Worm (Caenorhabditis elegans) whole organism, midembryonic: ENCODE measurements around the gene pyt-1.

ENCODE experiments used
- T22C8.4 ChIP-seq: fragments of 200-800 bp; sonication (Bioruptor generic); IDR thresholded peaks from 2 replicates; pipeline ENCODE4 v1.3.6; 2022; ENCODE audit warnings: missing genetic modification characterization, missing compliant biosample characterization
- cog-1 ChIP-seq: sonication (generic microtip); optimal IDR thresholded peaks from 2 replicates; lab custom pipeline; 2016; ENCODE audit warnings: missing genetic modification characterization, missing compliant biosample characterization
- flt-1 ChIP-seq: fragments of 200-800 bp; sonication (Bioruptor generic); IDR thresholded peaks from 2 replicates; pipeline ENCODE4 v1.3.6; 2022; ENCODE audit warnings: missing genetic modification characterization, missing compliant biosample characterization
- klf-2 ChIP-seq: fragments of 200-800 bp; sonication (Bioruptor generic); conservative IDR thresholded peaks from 2 replicates; pipeline ENCODE4 v1.3.6; 2022; ENCODE audit warnings: missing genetic modification reagents, missing genetic modification characterization, missing compliant biosample characterization
- med-1 ChIP-seq: sonication (generic microtip); optimal IDR thresholded peaks from 2 replicates; lab custom pipeline; 2017; ENCODE audit warnings: missing genetic modification characterization, mild to moderate bottlenecking, missing compliant biosample characterization, antibody characterized with exemption, missing genetic modification reagents; ENCODE audit not compliant: insufficient read depth
- ref-1 ChIP-seq: fragments of 200-800 bp; sonication (Bioruptor generic); conservative IDR thresholded peaks from 2 replicates; pipeline ENCODE4 v1.3.6; 2022; ENCODE audit warnings: missing genetic modification reagents, missing genetic modification characterization, missing compliant biosample characterization
- tab-1 ChIP-seq: fragments of 200-800 bp; sonication (Bioruptor generic); IDR thresholded peaks from 2 replicates; pipeline ENCODE4 v1.3.6; 2022; ENCODE audit warnings: missing genetic modification characterization, missing compliant biosample characterization
- ztf-23 ChIP-seq: fragments of 200-800 bp; sonication (Bioruptor generic); IDR thresholded peaks from 2 replicates; pipeline ENCODE4 v1.3.6; 2022; ENCODE audit warnings: missing genetic modification reagents, missing genetic modification characterization, missing compliant biosample characterization
- ztf-29 ChIP-seq: fragments of 200-800 bp; sonication (Bioruptor generic); IDR thresholded peaks from 2 replicates; pipeline ENCODE4 v1.3.6; 2022; ENCODE audit warnings: missing genetic modification reagents, missing genetic modification characterization, missing compliant biosample characterization

The pyt-1 gene

ce11 chrV:10243105-10243504, 14.0 kb upstream of the pyt-1 start, which contains the start of gene C12D8.9:
Gene C12D8.9, minus strand, starts transcription at chrV:10243205.
- TF ChIP-seq med-1 (GFP tag; lab: Kevin White, UChicago) (no peak), cog-1 (tag; lab: Kevin White, UChicago) (no peak), klf-2 (GFP tag; lab: Robert Waterston, UW) (no peak), tab-1 (GFP tag; lab: Robert Waterston, UW) (no peak)

DNA sequence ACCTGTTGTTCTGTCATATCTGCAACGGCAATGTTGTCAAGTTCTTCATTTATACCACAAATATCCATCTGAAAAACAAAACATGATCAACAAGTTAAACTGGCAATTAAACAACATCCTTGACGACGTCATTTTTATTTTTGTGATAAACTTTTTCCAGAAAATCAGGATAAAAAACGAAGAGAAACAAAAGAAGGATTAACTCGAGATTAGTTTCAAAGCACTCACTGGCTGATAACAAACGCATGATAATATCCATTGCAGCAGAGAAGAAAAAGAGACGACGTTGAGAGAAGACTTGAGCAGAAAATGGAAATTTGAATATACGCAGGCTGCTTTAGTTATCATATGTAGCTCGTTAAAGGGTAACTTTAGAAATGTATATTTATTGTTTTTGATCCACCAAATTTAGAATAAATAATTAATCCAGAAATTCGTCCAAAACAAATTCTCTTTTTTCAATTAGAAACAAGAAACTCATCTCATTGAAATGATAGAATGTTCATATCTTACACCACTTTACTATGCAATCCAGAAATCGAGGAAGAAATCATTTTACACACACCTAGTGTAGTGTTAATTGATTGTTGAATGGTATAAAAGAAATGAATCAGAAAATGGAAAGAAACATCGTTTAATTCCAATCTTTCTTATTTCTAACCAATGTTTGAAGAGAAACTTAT, 12.1 kb upstream of the pyt-1 start, which contains the start of the genes C12D8.21 and col-148:
TSS of gene C12D8.21 (minus strand) at position 68 of the 683 bp plus-strand sequence.
TSS of gene col-148 (plus strand) at position 633 of the 683 bp plus-strand sequence.
- no peak for TF ChIP-seq med-1 (GFP tag; lab: Kevin White, UChicago)
- no peak for TF ChIP-seq flt-1
- TF ChIP-seq klf-2 (GFP tag; lab: Robert Waterston, UW), result no peak
- no peak for TF ChIP-seq cog-1 (tag; lab: Kevin White, UChicago)
- no peak for TF ChIP-seq T22C8.4 (GFP tag; lab: Robert Waterston, UW)
- no peak for TF ChIP-seq tab-1 (GFP tag; lab: Robert Waterston, UW)
- TF ChIP-seq ztf-29 (GFP tag; lab: Robert Waterston, UW), result no peak
- no peak for TF ChIP-seq ref-1 (GFP tag; lab: Robert Waterston, UW)
- TF ChIP-seq ztf-23 (GFP tag; lab: Robert Waterston, UW), result no peak

ce11 chrV:10239861-10240260, 10.7 kb upstream of the pyt-1 start, which contains the start of gene fipr-8:
Gene fipr-8, minus strand, starts transcription at chrV:10239961.
- TF ChIP-seq flt-1, result no peak
- no peak for TF ChIP-seq ztf-29 (GFP tag; lab: Robert Waterston, UW)
- TF ChIP-seq cog-1 (tag; lab: Kevin White, UChicago), result no peak
- TF ChIP-seq ztf-23 (GFP tag; lab: Robert Waterston, UW), result no peak
- TF ChIP-seq ref-1 (GFP tag; lab: Robert Waterston, UW), result no peak
- no peak for TF ChIP-seq tab-1 (GFP tag; lab: Robert Waterston, UW)
- no peak for TF ChIP-seq med-1 (GFP tag; lab: Kevin White, UChicago)
- no peak for TF ChIP-seq T22C8.4 (GFP tag; lab: Robert Waterston, UW)
- TF ChIP-seq klf-2 (GFP tag; lab: Robert Waterston, UW), result no peak

DNA sequence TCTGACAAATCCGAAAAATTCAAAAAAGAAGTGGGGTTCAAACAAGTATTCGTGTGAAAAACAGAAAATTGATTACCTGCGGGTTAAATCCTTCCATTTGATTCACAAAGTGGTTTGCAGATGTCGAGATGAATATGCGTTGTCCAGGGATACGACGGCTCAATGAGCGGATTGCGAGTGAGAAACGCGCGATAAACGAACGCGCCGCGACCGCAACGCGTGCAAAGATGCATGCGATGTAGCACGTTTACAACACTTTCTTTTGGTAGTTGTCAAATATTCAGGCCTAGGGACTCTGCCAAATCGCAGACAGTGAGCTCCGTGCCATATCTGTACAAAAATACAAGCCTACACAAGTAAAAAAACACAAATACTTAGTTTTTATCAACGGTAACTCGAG, 9.5 kb upstream of the pyt-1 start, which contains the start of gene fubl-1:
TSS of gene fubl-1 (minus strand) at position 202 of the 400 bp plus-strand sequence.
- TF ChIP-seq T22C8.4 (GFP tag; lab: Robert Waterston, UW), result no peak
- TF ChIP-seq flt-1, result no peak
- TF ChIP-seq ztf-23 (GFP tag; lab: Robert Waterston, UW), result no peak
- TF ChIP-seq tab-1 (GFP tag; lab: Robert Waterston, UW), result 0 out of 2 replicates have a peak, but pooled peaks have one; percentile 46
- no peak for TF ChIP-seq ztf-29 (GFP tag; lab: Robert Waterston, UW)
- no peak for TF ChIP-seq cog-1 (tag; lab: Kevin White, UChicago)

ce11 chrV:10237959-10238444, 8.9 kb upstream of the pyt-1 start:
- TF ChIP-seq T22C8.4 (GFP tag; lab: Robert Waterston, UW) (no peak), cog-1 (tag; lab: Kevin White, UChicago) (no peak), klf-2 (GFP tag; lab: Robert Waterston, UW) (no peak), ztf-29 (GFP tag; lab: Robert Waterston, UW) (no peak), med-1 (GFP tag; lab: Kevin White, UChicago) (no peak), flt-1 (no peak), ref-1 (GFP tag; lab: Robert Waterston, UW) (no peak), ztf-23 (GFP tag; lab: Robert Waterston, UW) (no peak), tab-1 (GFP tag; lab: Robert Waterston, UW) (no peak)

DNA sequence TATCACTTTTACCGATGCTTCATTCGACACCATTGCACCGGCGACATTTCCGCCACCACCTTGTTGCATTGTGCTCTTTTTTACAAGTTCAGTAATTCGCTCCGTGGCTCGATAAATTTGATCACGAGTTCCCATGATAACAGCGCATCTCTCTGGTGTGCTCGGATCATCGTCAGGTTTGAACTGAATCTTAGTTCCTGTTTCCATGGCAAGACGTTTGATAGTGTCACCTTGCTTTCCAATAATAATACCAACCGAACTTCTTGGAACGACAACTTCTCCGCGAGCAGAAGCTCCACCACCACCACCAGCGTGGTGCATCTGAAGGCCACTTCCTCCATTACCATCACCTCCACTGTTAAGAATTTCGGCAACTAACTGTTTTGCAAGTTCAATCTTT, 8.0 kb upstream of the pyt-1 start:
- TF ChIP-seq ref-1 (GFP tag; lab: Robert Waterston, UW) (no peak), tab-1 (GFP tag; lab: Robert Waterston, UW) (no peak), flt-1 (no peak), T22C8.4 (GFP tag; lab: Robert Waterston, UW) (no peak), ztf-29 (GFP tag; lab: Robert Waterston, UW) (no peak), cog-1 (tag; lab: Kevin White, UChicago) (no peak), ztf-23 (GFP tag; lab: Robert Waterston, UW) (no peak), klf-2 (GFP tag; lab: Robert Waterston, UW) (no peak), med-1 (GFP tag; lab: Kevin White, UChicago) (no peak)

- TF ChIP-seq cog-1 (tag; lab: Kevin White, UChicago) (no peak), ztf-29 (GFP tag; lab: Robert Waterston, UW) (no peak), ref-1 (GFP tag; lab: Robert Waterston, UW) (no peak), ztf-23 (GFP tag; lab: Robert Waterston, UW) (no peak), med-1 (GFP tag; lab: Kevin White, UChicago) (no peak), T22C8.4 (GFP tag; lab: Robert Waterston, UW) (no peak), klf-2 (GFP tag; lab: Robert Waterston, UW) (no peak), tab-1 (GFP tag; lab: Robert Waterston, UW) (no peak), flt-1 (no peak)
Measured at ce11 chrV:10233330-10233729, 4.2 kb upstream of the pyt-1 start, which contains the start of gene str-182. Gene str-182, minus strand, starts transcription at chrV:10233430.

DNA sequence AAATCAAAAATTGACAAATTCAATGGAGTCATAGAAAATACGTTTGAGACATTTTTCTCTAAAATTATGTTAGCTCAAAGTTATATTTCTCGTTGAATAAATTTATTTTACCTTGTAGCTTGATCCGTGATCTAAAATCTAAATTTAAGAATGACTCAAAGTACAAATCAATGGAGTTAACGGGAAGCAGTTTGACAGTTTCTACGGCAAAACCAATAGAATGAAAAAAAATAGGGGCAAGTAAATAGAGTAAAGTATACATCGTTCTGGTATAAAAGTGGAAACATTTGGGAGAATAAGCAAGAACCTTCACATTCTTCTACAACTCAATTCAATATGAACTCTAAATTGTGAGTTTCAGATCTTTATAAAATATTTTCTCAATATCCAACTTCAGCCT, 1.8 kb upstream of the pyt-1 start, which contains the start of gene fipr-6:
TSS of gene fipr-6 (plus strand) at position 301 of the 400 bp plus-strand sequence.
- TF ChIP-seq klf-2 (GFP tag; lab: Robert Waterston, UW), result no peak
- TF ChIP-seq ztf-29 (GFP tag; lab: Robert Waterston, UW), result no peak
- TF ChIP-seq med-1 (GFP tag; lab: Kevin White, UChicago), result no peak
- no peak for TF ChIP-seq cog-1 (tag; lab: Kevin White, UChicago)
- TF ChIP-seq T22C8.4 (GFP tag; lab: Robert Waterston, UW), result no peak
- TF ChIP-seq tab-1 (GFP tag; lab: Robert Waterston, UW), result no peak
- no peak for TF ChIP-seq ref-1 (GFP tag; lab: Robert Waterston, UW)
- TF ChIP-seq flt-1, result no peak
- no peak for TF ChIP-seq ztf-23 (GFP tag; lab: Robert Waterston, UW)
